Fruit fly (Drosophila melanogaster) whole organism, embryonic: ENCODE results near the gene Pvf2.

Experiments
- Abd-B ChIP-seq: fragments of 200-800 bp; sonication (Bioruptor generic); optimal IDR thresholded peaks from 2 replicates; lab custom pipeline; 2018; ENCODE audit warnings: missing biosample characterization, mild to moderate bottlenecking, missing genetic modification characterization, moderate library complexity
- Adf1 ChIP-seq: fragments of 200-800 bp; sonication (Bioruptor generic); IDR thresholded peaks from 2 replicates; pipeline ENCODE4 v1.3.6; 2022; ENCODE audit warnings: missing biosample characterization, missing genetic modification characterization
- Antp ChIP-seq: fragments of 200-800 bp; sonication (Bioruptor generic); optimal IDR thresholded peaks from 3 replicates; lab custom pipeline; 2016; ENCODE audit warnings: missing biosample characterization, missing genetic modification characterization
- B-H1 ChIP-seq: fragments of 200-800 bp; sonication (Bioruptor generic); IDR thresholded peaks from 3 replicates; pipeline ENCODE4 v1.3.6; 2022; ENCODE audit warnings: missing biosample characterization, missing genetic modification characterization
- BEAF-32 ChIP-seq: fragments of 200-800 bp; sonication (Bioruptor generic); optimal IDR thresholded peaks from 3 replicates; lab custom pipeline; 2017; ENCODE audit warnings: missing biosample characterization, missing genetic modification characterization, mild to moderate bottlenecking, moderate library complexity, missing genetic modification reagents
- CG11695 ChIP-seq: fragments of 200-800 bp; sonication (Bioruptor generic); IDR thresholded peaks from 3 replicates; pipeline ENCODE4 v1.3.6; 2022; ENCODE audit warnings: missing biosample characterization, missing genetic modification characterization
- CG12071 ChIP-seq: fragments of 200-800 bp; sonication (Bioruptor generic); optimal IDR thresholded peaks from 3 replicates; lab custom pipeline; 2018; ENCODE audit warnings: missing biosample characterization, mild to moderate bottlenecking, missing genetic modification characterization
- CG1529 ChIP-seq: fragments of 200-800 bp; sonication (Bioruptor generic); optimal IDR thresholded peaks from 3 replicates; lab custom pipeline; 2018; ENCODE audit warnings: missing biosample characterization, missing genetic modification characterization
- CG15514 ChIP-seq: fragments of 200-800 bp; sonication (Bioruptor generic); optimal IDR thresholded peaks from 3 replicates; lab custom pipeline; 2017; ENCODE audit warnings: missing biosample characterization, missing genetic modification characterization, mild to moderate bottlenecking, moderate library complexity, missing genetic modification reagents
- CG16779 ChIP-seq: fragments of 200-800 bp; sonication (Bioruptor generic); IDR thresholded peaks from 2 replicates; pipeline ENCODE4 v1.3.6; 2022; ENCODE audit warnings: missing biosample characterization, missing genetic modification characterization
- CG16815 ChIP-seq: fragments of 200-800 bp; sonication (Bioruptor generic); optimal IDR thresholded peaks from 3 replicates; lab custom pipeline; 2017; ENCODE audit warnings: missing biosample characterization, mild to moderate bottlenecking, missing genetic modification characterization
- CG18599 ChIP-seq: fragments of 200-800 bp; sonication (Bioruptor generic); optimal IDR thresholded peaks from 3 replicates; lab custom pipeline; 2017; ENCODE audit warnings: missing biosample characterization, missing genetic modification characterization, mild to moderate bottlenecking, moderate library complexity, missing genetic modification reagents
- CG18619 ChIP-seq: fragments of 200-800 bp; sonication (Bioruptor generic); optimal IDR thresholded peaks from 3 replicates; lab custom pipeline; 2017; ENCODE audit warnings: missing biosample characterization, mild to moderate bottlenecking, missing genetic modification characterization
- CG2129 ChIP-seq: fragments of 200-800 bp; sonication (Bioruptor generic); IDR thresholded peaks from 2 replicates; pipeline ENCODE4 v1.3.6; 2022; ENCODE audit warnings: missing biosample characterization, missing genetic modification characterization; ENCODE audit not compliant: partially characterized antibody
- CG2889 ChIP-seq: fragments of 200-800 bp; sonication (Bioruptor generic); IDR thresholded peaks from 3 replicates; pipeline ENCODE4 v1.3.6; 2022; ENCODE audit warnings: missing biosample characterization, missing genetic modification characterization
- CkIIα-i1 ChIP-seq: fragments of 200-800 bp; sonication (Bioruptor generic); IDR thresholded peaks from 2 replicates; pipeline ENCODE4 v1.3.6; 2022; ENCODE audit warnings: missing biosample characterization, missing genetic modification characterization
- Drgx ChIP-seq: fragments of 200-800 bp; sonication (Bioruptor generic); IDR thresholded peaks from 2 replicates; pipeline ENCODE4 v1.3.6; 2022; ENCODE audit warnings: missing biosample characterization, missing genetic modification characterization
- E2f1 ChIP-seq: fragments of 200-800 bp; sonication (Bioruptor generic); IDR thresholded peaks from 2 replicates; pipeline ENCODE4 v1.3.6; 2022; ENCODE audit warnings: missing biosample characterization, missing genetic modification characterization
- E2f2 ChIP-seq: fragments of 200-800 bp; sonication (Bioruptor generic); IDR thresholded peaks from 2 replicates; pipeline ENCODE4 v1.3.6; 2022; ENCODE audit warnings: missing biosample characterization, missing genetic modification characterization
- Fer3 ChIP-seq: fragments of 200-800 bp; sonication (Bioruptor generic); optimal IDR thresholded peaks from 2 replicates; lab custom pipeline; 2018; ENCODE audit warnings: missing biosample characterization, mild to moderate bottlenecking, missing genetic modification characterization, moderate library complexity
- GATAe ChIP-seq: fragments of 200-800 bp; sonication (Bioruptor generic); conservative IDR thresholded peaks from 2 replicates; pipeline ENCODE4 v1.3.6; 2022; ENCODE audit warnings: missing biosample characterization, missing genetic modification characterization
- HLH3B ChIP-seq: fragments of 200-800 bp; sonication (Bioruptor generic); IDR thresholded peaks from 2 replicates; pipeline ENCODE4 v1.3.6; 2022; ENCODE audit warnings: missing biosample characterization, missing genetic modification characterization
- Hr51 ChIP-seq, 2 experiments: fragments of 200-800 bp; sonication (Bioruptor generic); optimal IDR thresholded peaks; 2 replicates in 1 of 2; 3 replicates in 1 of 2; lab custom pipeline; 2016 to 2018; ENCODE audit warnings: missing biosample characterization in 2 of 2, missing genetic modification characterization in 2 of 2, mild to moderate bottlenecking in 1 of 2, moderate library complexity in 1 of 2
- Hsf ChIP-seq: fragments of 200-800 bp; sonication (Bioruptor generic); optimal IDR thresholded peaks from 3 replicates; lab custom pipeline; 2016; ENCODE audit warnings: missing biosample characterization, missing genetic modification characterization
- Max ChIP-seq: fragments of 200-800 bp; sonication (Bioruptor generic); optimal IDR thresholded peaks from 2 replicates; lab custom pipeline; 2016; ENCODE audit warnings: missing biosample characterization, mild to moderate bottlenecking, missing genetic modification characterization
- Stat92E ChIP-seq, 3 experiments: fragments of >200 bp in 2 of 3; fragments of 200-800 bp in 1 of 3; sonication (Bioruptor generic) in 1 of 3; optimal IDR thresholded peaks; 2 replicates each; lab custom pipeline; 2017 to 2019; ENCODE audit warnings: missing biosample characterization in 3 of 3, missing genetic modification characterization in 3 of 3, mild to moderate bottlenecking in 1 of 3, moderate library complexity in 1 of 3
- ac ChIP-seq: fragments of 200-800 bp; sonication (Bioruptor generic); optimal IDR thresholded peaks from 3 replicates; lab custom pipeline; 2017; ENCODE audit warnings: missing biosample characterization, mild to moderate bottlenecking, missing genetic modification characterization
- bigmax ChIP-seq: fragments of 200-800 bp; sonication (Bioruptor generic); optimal IDR thresholded peaks from 2 replicates; lab custom pipeline; 2018; ENCODE audit warnings: missing biosample characterization, mild to moderate bottlenecking, missing genetic modification characterization
- caup ChIP-seq: fragments of 200-800 bp; sonication (Bioruptor generic); optimal IDR thresholded peaks from 3 replicates; lab custom pipeline; 2017; ENCODE audit warnings: missing biosample characterization, mild to moderate bottlenecking, missing genetic modification characterization, moderate library complexity; ENCODE audit not compliant: severe bottlenecking
- dpn ChIP-seq, 2 experiments: fragments of 200-800 bp; sonication (Bioruptor generic); optimal IDR thresholded peaks; 3 replicates each; lab custom pipeline; 2016; ENCODE audit warnings: missing biosample characterization in 2 of 2, missing genetic modification characterization in 2 of 2
- gce ChIP-seq: fragments of 200-800 bp; sonication (Bioruptor generic); IDR thresholded peaks from 3 replicates; pipeline ENCODE4 v1.3.6; 2022; ENCODE audit warnings: missing biosample characterization, missing genetic modification characterization
- gem ChIP-seq: fragments of 200-800 bp; sonication (Bioruptor generic); optimal IDR thresholded peaks from 2 replicates; lab custom pipeline; 2019; ENCODE audit warnings: missing biosample characterization, mild to moderate bottlenecking, missing genetic modification characterization, moderate library complexity
- gro ChIP-seq: fragments of 200-800 bp; sonication (Bioruptor generic); optimal IDR thresholded peaks from 2 replicates; lab custom pipeline; 2016; ENCODE audit warnings: missing biosample characterization, missing genetic modification characterization
- jigr1 ChIP-seq: fragments of 200-800 bp; sonication (Bioruptor generic); IDR thresholded peaks from 3 replicates; pipeline ENCODE4 v1.3.6; 2022; ENCODE audit warnings: missing biosample characterization, missing genetic modification characterization
- lab ChIP-seq: fragments of 200-800 bp; sonication (Bioruptor generic); optimal IDR thresholded peaks from 3 replicates; lab custom pipeline; 2017; ENCODE audit warnings: missing biosample characterization, missing genetic modification characterization, mild to moderate bottlenecking, moderate library complexity, missing genetic modification reagents
- lmd ChIP-seq: fragments of 200-800 bp; sonication (Bioruptor generic); IDR thresholded peaks from 2 replicates; pipeline ENCODE4 v1.3.6; 2022; ENCODE audit warnings: missing biosample characterization, missing genetic modification characterization
- luna ChIP-seq: fragments of 200-800 bp; sonication (Bioruptor generic); optimal IDR thresholded peaks from 2 replicates; lab custom pipeline; 2016; ENCODE audit warnings: missing biosample characterization, missing genetic modification characterization
- oc ChIP-seq: fragments of 200-800 bp; sonication (Bioruptor generic); optimal IDR thresholded peaks from 2 replicates; lab custom pipeline; 2018; ENCODE audit warnings: missing biosample characterization, mild to moderate bottlenecking, missing genetic modification characterization, moderate library complexity
- rib ChIP-seq: fragments of 200-800 bp; sonication (Bioruptor generic); IDR thresholded peaks from 2 replicates; pipeline ENCODE4 v1.3.6; 2022; ENCODE audit warnings: missing biosample characterization, missing genetic modification characterization
- sc ChIP-seq, 3 experiments: fragments of >200 bp in 2 of 3; fragments of 200-800 bp in 1 of 3; sonication (Bioruptor generic) in 1 of 3; optimal IDR thresholded peaks; 2 replicates in 2 of 3; 3 replicates in 1 of 3; lab custom pipeline; 2017; ENCODE audit warnings: mild to moderate bottlenecking in 1 of 3, missing biosample characterization in 1 of 3, missing genetic modification characterization in 1 of 3, missing genetic modification reagents in 1 of 3
- ssp ChIP-seq: fragments of 200-800 bp; sonication (Bioruptor generic); IDR thresholded peaks from 2 replicates; pipeline ENCODE4 v1.3.6; 2022; ENCODE audit warnings: missing biosample characterization, missing genetic modification characterization
- stc ChIP-seq: fragments of 200-800 bp; sonication (Bioruptor generic); IDR thresholded peaks from 2 replicates; pipeline ENCODE4 v1.3.6; 2022; ENCODE audit warnings: missing biosample characterization, missing genetic modification characterization
- toy ChIP-seq: fragments of 200-800 bp; sonication (Bioruptor generic); IDR thresholded peaks from 2 replicates; pipeline ENCODE4 v1.3.6; 2022; ENCODE audit warnings: missing biosample characterization, missing genetic modification characterization
- twi ChIP-seq: fragments of 200-800 bp; optimal IDR thresholded peaks from 2 replicates; lab custom pipeline; 2019; ENCODE audit warnings: missing biosample characterization, mild to moderate bottlenecking, missing genetic modification characterization, moderate library complexity
- unpg ChIP-seq: fragments of 200-800 bp; sonication (Bioruptor generic); optimal IDR thresholded peaks from 3 replicates; lab custom pipeline; 2018; ENCODE audit warnings: missing biosample characterization, mild to moderate bottlenecking, missing genetic modification characterization, moderate library complexity
- usp ChIP-seq: fragments of >200 bp; optimal IDR thresholded peaks from 2 replicates; lab custom pipeline; 2017; ENCODE audit warnings: missing biosample characterization, missing genetic modification characterization
- zfh1 ChIP-seq: fragments of 200-800 bp; sonication (Bioruptor generic); IDR thresholded peaks from 3 replicates; pipeline ENCODE4 v1.3.6; 2022; ENCODE audit warnings: missing biosample characterization, missing genetic modification characterization

Pvf2 gene

dm6 chr2L:7037773-7038327 is 46.6 kb downstream of the Pvf2 start, which contains the start of gene milt (continued):
- TF ChIP-seq HLH3B (GFP tag; lab: Robert Waterston, UW) (no peak), gro (peak; percentile 15), GATAe (GFP tag; lab: Robert Waterston, UW) (no peak), jigr1 (GFP tag; lab: Robert Waterston, UW) (no peak), CG18619 (GFP tag; lab: Kevin White, UChicago) (no peak), ssp (GFP tag; lab: Robert Waterston, UW) (no peak), CG1529 (GFP tag; lab: Kevin White, UChicago) (no peak), Hr51 (GFP tag; optimal IDR thresholded peaks at IDR 0.05; lab: Kevin White, UChicago) (no peak)

dm6 chr2L:7033100-7033675 is 51.2 kb downstream of the Pvf2 start:
- TF ChIP-seq gce (GFP tag; lab: Robert Waterston, UW) (no peak), CG2129 (no peak), CG18599 (GFP tag; lab: Kevin White, UChicago) (no peak), CkIIα-i1 (GFP tag; lab: Robert Waterston, UW) (no peak), Hsf (GFP tag; lab: Kevin White, UChicago) (peak; percentile 54), CG16815 (GFP tag; lab: Kevin White, UChicago) (no peak), bigmax (GFP tag; lab: Kevin White, UChicago) (no peak), CG11695 (GFP tag; lab: Robert Waterston, UW) (0 out of 3 replicates have a peak, but pooled peaks have one; percentile 8), ac (GFP tag; lab: Kevin White, UChicago) (no peak), Antp (GFP tag; lab: Kevin White, UChicago) (peak; percentile 50), dpn (GFP tag; optimal IDR thresholded peaks at IDR 0.05; lab: Kevin White, UChicago) (peak; percentile 22 to 32), usp (GFP tag; lab: Kevin White, UChicago) (no peak), B-H1 (GFP tag; lab: Robert Waterston, UW) (peak; percentile 38; the same call in 1 of the 3 replicates), Fer3 (tag; lab: Kevin White, UChicago) (peak; percentile 48), unpg (peak; percentile 4), Abd-B (GFP tag; lab: Kevin White, UChicago) (no peak), BEAF-32 (GFP tag; lab: Kevin White, UChicago) (no peak), E2f1 (GFP tag; lab: Robert Waterston, UW) (peak; percentile 60; the same call in 1 of the 2 replicates), CG16779 (no peak), E2f2 (GFP tag; lab: Robert Waterston, UW) (peak; percentile 32; the same call in 1 of the 2 replicates), oc (no peak), CG12071 (GFP tag; lab: Kevin White, UChicago) (no peak), caup (peak; percentile 17), CG15514 (GFP tag; lab: Kevin White, UChicago) (peak; percentile 44), twi (no peak), Drgx (peak; percentile 52; the same call in 1 of the 2 replicates), luna (GFP tag; lab: Kevin White, UChicago) (peak; percentile 23), Max (GFP tag; lab: Kevin White, UChicago) (peak; percentile 30), stc (no peak), toy (GFP tag; lab: Robert Waterston, UW) (no peak), rib (GFP tag; lab: Robert Waterston, UW) (peak; percentile 40; the same call in 1 of the 2 replicates), gem (no peak), lmd (GFP tag; lab: Robert Waterston, UW) (peak; percentile 44; the same call in 1 of the 2 replicates), CG2889 (GFP tag; lab: Robert Waterston, UW) (no peak), Adf1 (GFP tag; lab: Robert Waterston, UW) (peak; percentile 20; the same call in 1 of the 2 replicates), sc (optimal IDR thresholded peaks at IDR 0.05; lab: Kevin White, UChicago) (no peak), sc (GFP tag; optimal IDR thresholded peaks at IDR 0.05; lab: Kevin White, UChicago) (no peak), Stat92E (GFP tag; optimal IDR thresholded peaks at IDR 0.05; lab: Kevin White, UChicago) (no peak), lab (GFP tag; lab: Kevin White, UChicago) (no peak), zfh1 (GFP tag; lab: Robert Waterston, UW) (peak; percentile 65; the same call in 2 of the 3 replicates)
